Worm (Caenorhabditis elegans) whole organism, L3 larva: Measurements from ENCODE around the gene R07E5.5.

Experiments
- ceh-16 ChIP-seq: sonication (generic microtip); optimal IDR thresholded peaks from 2 replicates; lab custom pipeline; 2017; ENCODE audit warnings: missing biosample characterization, missing genetic modification characterization
- daf-12 ChIP-seq: fragments of 150-350 bp; optimal IDR thresholded peaks from 2 replicates; lab custom pipeline; 2014; ENCODE audit warnings: missing biosample characterization, missing genetic modification reagents, missing genetic modification characterization
- elt-2 ChIP-seq: sonication (generic microtip); optimal IDR thresholded peaks from 2 replicates; lab custom pipeline; 2016; ENCODE audit warnings: missing genetic modification reagents, mild to moderate bottlenecking, missing genetic modification characterization, missing compliant biosample characterization
- lin-39 ChIP-seq: fragments of 150-350 bp; optimal IDR thresholded peaks from 2 replicates; lab custom pipeline; 2018; ENCODE audit warnings: missing biosample characterization, missing genetic modification reagents, missing genetic modification characterization
- mdl-1 ChIP-seq: fragments of 150-350 bp; optimal IDR thresholded peaks from 2 replicates; lab custom pipeline; 2014; ENCODE audit warnings: missing biosample characterization, missing genetic modification characterization
- unc-39 ChIP-seq: sonication (generic microtip); optimal IDR thresholded peaks from 4 replicates; lab custom pipeline; 2017; ENCODE audit warnings: missing biosample characterization, missing genetic modification characterization
- unc-62 ChIP-seq: fragments of 150-350 bp; sonication (generic microtip); optimal IDR thresholded peaks from 4 replicates; lab custom pipeline; 2014; ENCODE audit warnings: missing biosample characterization, missing genetic modification reagents, missing genetic modification characterization

ce11 chrIII:4429402-4429801 is 32.2 kb downstream of the R07E5.5 start, which contains the start of gene C28A5.6:
- TF ChIP-seq lin-39 (tag; lab: Kevin White, UChicago) (no peak), ceh-16 (no peak), elt-2 (tag; lab: Kevin White, UChicago) (no peak), unc-39 (tag; lab: Kevin White, UChicago) (no peak), daf-12 (tag; lab: Kevin White, UChicago) (no peak), mdl-1 (tag; lab: Kevin White, UChicago) (no peak), unc-62 (no peak)
